Worm (Caenorhabditis elegans) whole organism, late embryonic: ENCODE results near the gene sel-1.

Experiments
- dmd-4 ChIP-seq: sonication (generic microtip); optimal IDR thresholded peaks from 2 replicates; lab custom pipeline; 2016; ENCODE audit warnings: borderline replicate concordance, missing genetic modification characterization, missing compliant biosample characterization
- elt-2 ChIP-seq: sonication (generic microtip); optimal IDR thresholded peaks from 2 replicates; lab custom pipeline; 2016; ENCODE audit warnings: missing genetic modification reagents, missing genetic modification characterization, missing compliant biosample characterization

- TF ChIP-seq elt-2 (no peak), dmd-4 (no peak)
These were observed 46.6 kb downstream of the sel-1 start, which contains the start of gene erg-28 for ce11 chrV:12607113-12607512.
